Worm (Caenorhabditis elegans) whole organism, young adult: ENCODE measurements around the gene D1086.12.

ENCODE experiments used
- B0035.1 ChIP-seq: sonication (generic microtip); optimal IDR thresholded peaks from 2 replicates; lab custom pipeline; 2016; ENCODE audit warnings: missing genetic modification characterization, mild to moderate bottlenecking, missing compliant biosample characterization, missing genotype, missing genetic modification reagents
- C06A6.2 ChIP-seq: fragments of 200-800 bp; sonication (Bioruptor generic); conservative IDR thresholded peaks from 2 replicates; pipeline ENCODE4 v1.3.6; 2022; ENCODE audit warnings: missing genetic modification characterization, missing compliant biosample characterization
- D2030.7 ChIP-seq: fragments of 200-800 bp; sonication (Bioruptor generic); IDR thresholded peaks from 2 replicates; pipeline ENCODE4 v1.3.6; 2022; ENCODE audit warnings: missing genetic modification reagents, missing genetic modification characterization, missing compliant biosample characterization
- F10E7.11 ChIP-seq: sonication (generic microtip); optimal IDR thresholded peaks from 2 replicates; lab custom pipeline; 2017; ENCODE audit warnings: mild to moderate bottlenecking, missing genetic modification characterization, moderate library complexity, missing compliant biosample characterization
- F52B5.7 ChIP-seq: sonication (generic microtip); optimal IDR thresholded peaks from 2 replicates; lab custom pipeline; 2016; ENCODE audit warnings: mild to moderate bottlenecking, missing genetic modification characterization, missing compliant biosample characterization
- F57C9.4 ChIP-seq: sonication (generic microtip); optimal IDR thresholded peaks from 2 replicates; lab custom pipeline; 2017; ENCODE audit warnings: mild to moderate bottlenecking, missing genetic modification characterization, missing compliant biosample characterization
- T07F8.4 ChIP-seq: sonication (generic microtip); optimal IDR thresholded peaks from 2 replicates; lab custom pipeline; 2016; ENCODE audit warnings: mild to moderate bottlenecking, missing genetic modification characterization, moderate library complexity, missing compliant biosample characterization
- Y67H2A.10 ChIP-seq: fragments of 200-800 bp; sonication (Bioruptor generic); conservative IDR thresholded peaks from 2 replicates; pipeline ENCODE4 v1.3.6; 2022; ENCODE audit warnings: missing genetic modification reagents, missing genetic modification characterization, missing compliant biosample characterization
- ama-1 ChIP-seq, 3 experiments: fragments of 150-350 bp in 1 of 3; sonication (generic microtip) in 2 of 3; optimal IDR thresholded peaks; 2 replicates each; lab custom pipeline; 2014 to 2018; ENCODE audit warnings: missing biosample characterization in 2 of 3, missing genetic modification characterization in 2 of 3, missing genetic modification reagents in 2 of 3
- atf-7 ChIP-seq: sonication (generic microtip); optimal IDR thresholded peaks from 2 replicates; lab custom pipeline; 2017; ENCODE audit warnings: mild to moderate bottlenecking, missing genetic modification characterization, missing compliant biosample characterization
- bed-1 ChIP-seq: fragments of 200-800 bp; sonication (Bioruptor generic); IDR thresholded peaks from 2 replicates; pipeline ENCODE4 v1.3.6; 2022; ENCODE audit warnings: missing genetic modification reagents, missing genetic modification characterization, missing compliant biosample characterization
- bed-2 ChIP-seq: fragments of 200-800 bp; sonication (Bioruptor generic); IDR thresholded peaks from 2 replicates; pipeline ENCODE4 v1.3.6; 2022; ENCODE audit warnings: missing genetic modification reagents, missing genetic modification characterization, missing compliant biosample characterization
- ccch-3 ChIP-seq: fragments of 200-800 bp; sonication (Bioruptor generic); optimal IDR thresholded peaks from 2 replicates; lab custom pipeline; 2018; ENCODE audit warnings: mild to moderate bottlenecking, missing genetic modification characterization, missing compliant biosample characterization
- ceh-100 ChIP-seq: fragments of 200-800 bp; sonication (Bioruptor generic); IDR thresholded peaks from 2 replicates; pipeline ENCODE4 v1.3.6; 2022; ENCODE audit warnings: missing genetic modification reagents, missing genetic modification characterization, missing compliant biosample characterization
- ceh-40 ChIP-seq: fragments of 200-800 bp; sonication (Bioruptor generic); IDR thresholded peaks from 2 replicates; pipeline ENCODE4 v1.3.6; 2022; ENCODE audit warnings: missing genetic modification characterization, missing compliant biosample characterization
- chd-7 ChIP-seq: sonication (generic microtip); optimal IDR thresholded peaks from 2 replicates; lab custom pipeline; 2016; ENCODE audit warnings: mild to moderate bottlenecking, missing genetic modification characterization, moderate library complexity, missing compliant biosample characterization
- dox-1 ChIP-seq: fragments of 200-800 bp; sonication (Bioruptor generic); IDR thresholded peaks from 2 replicates; pipeline ENCODE4 v1.3.6; 2022; ENCODE audit warnings: missing genetic modification reagents, missing genetic modification characterization, missing compliant biosample characterization
- egl-18 ChIP-seq: fragments of 200-800 bp; sonication (Bioruptor generic); IDR thresholded peaks from 2 replicates; pipeline ENCODE4 v1.3.6; 2022; ENCODE audit warnings: missing genetic modification reagents, missing genetic modification characterization, missing compliant biosample characterization
- ekl-4 ChIP-seq: fragments of 200-800 bp; sonication (Bioruptor generic); IDR thresholded peaks from 2 replicates; pipeline ENCODE4 v1.3.6; 2022; ENCODE audit warnings: missing genetic modification reagents, missing genetic modification characterization, missing compliant biosample characterization
- gei-17 ChIP-seq: fragments of 200-800 bp; sonication (Bioruptor generic); optimal IDR thresholded peaks from 2 replicates; lab custom pipeline; 2018; ENCODE audit warnings: mild to moderate bottlenecking, missing genetic modification characterization, missing compliant biosample characterization
- hmg-1.2 ChIP-seq: fragments of 200-800 bp; sonication (Bioruptor generic); IDR thresholded peaks from 2 replicates; pipeline ENCODE4 v1.3.6; 2022; ENCODE audit warnings: missing genetic modification reagents, missing genetic modification characterization, missing compliant biosample characterization
- let-526 ChIP-seq: fragments of 200-800 bp; sonication (Bioruptor generic); IDR thresholded peaks from 2 replicates; pipeline ENCODE4 v1.3.6; 2022; ENCODE audit warnings: missing genetic modification reagents, missing genetic modification characterization, missing compliant biosample characterization
- lsl-1 ChIP-seq: fragments of 200-800 bp; sonication (Bioruptor generic); optimal IDR thresholded peaks from 2 replicates; lab custom pipeline; 2018; ENCODE audit warnings: mild to moderate bottlenecking, missing genetic modification characterization, moderate library complexity, missing compliant biosample characterization
- mcd-1 ChIP-seq: fragments of 200-800 bp; sonication (Bioruptor generic); IDR thresholded peaks from 2 replicates; pipeline ENCODE4 v1.3.6; 2022; ENCODE audit warnings: missing genetic modification reagents, missing genetic modification characterization, missing compliant biosample characterization
- nfyb-1 ChIP-seq: fragments of 200-800 bp; sonication (Bioruptor generic); IDR thresholded peaks from 2 replicates; pipeline ENCODE4 v1.3.6; 2022; ENCODE audit warnings: missing genetic modification reagents, missing genetic modification characterization, missing compliant biosample characterization
- nhr-120 ChIP-seq: fragments of 200-800 bp; sonication (Bioruptor generic); IDR thresholded peaks from 2 replicates; pipeline ENCODE4 v1.3.6; 2022; ENCODE audit warnings: missing genetic modification characterization, missing compliant biosample characterization
- nhr-90 ChIP-seq: sonication (generic microtip); optimal IDR thresholded peaks from 2 replicates; lab custom pipeline; 2016; ENCODE audit warnings: missing genotype, mild to moderate bottlenecking, missing genetic modification characterization, missing compliant biosample characterization
- rpc-1 ChIP-seq, 2 experiments: fragments of 150-350 bp in 1 of 2; sonication (generic microtip) in 1 of 2; optimal IDR thresholded peaks; 2 replicates each; lab custom pipeline; 2014 to 2018; ENCODE audit warnings: missing biosample characterization in 1 of 2, missing genetic modification characterization in 1 of 2, missing genetic modification reagents in 1 of 2, missing genotype in 1 of 2
- snpc-1.1 ChIP-seq: sonication (generic microtip); optimal IDR thresholded peaks from 2 replicates; lab custom pipeline; 2017; ENCODE audit warnings: missing genetic modification characterization, mild to moderate bottlenecking, missing compliant biosample characterization, antibody characterized with exemption, moderate library complexity, missing genotype, missing genetic modification reagents; ENCODE audit not compliant: insufficient read depth
- snpc-4 ChIP-seq, 5 experiments: fragments of 150-350 bp in 1 of 5; sonication (generic microtip) in 4 of 5; optimal IDR thresholded peaks; 2 replicates each; lab custom pipeline; 2014 to 2018; ENCODE audit warnings: missing genetic modification characterization in 5 of 5, missing biosample characterization in 3 of 5, antibody characterized with exemption in 2 of 5, mild to moderate bottlenecking in 2 of 5, missing compliant biosample characterization in 2 of 5, missing genotype in 2 of 5, moderate library complexity in 2 of 5, missing genetic modification reagents in 1 of 5
- somi-1 ChIP-seq: fragments of 200-800 bp; sonication (Bioruptor generic); optimal IDR thresholded peaks from 2 replicates; lab custom pipeline; 2018; ENCODE audit warnings: mild to moderate bottlenecking, missing genetic modification characterization, missing compliant biosample characterization
- sptf-2 ChIP-seq: fragments of 200-800 bp; sonication (Bioruptor generic); optimal IDR thresholded peaks from 2 replicates; lab custom pipeline; 2018; ENCODE audit warnings: mild to moderate bottlenecking, missing genetic modification characterization, missing compliant biosample characterization
- tbp1 ChIP-seq: fragments of 200-800 bp; sonication (Bioruptor generic); optimal IDR thresholded peaks from 2 replicates; lab custom pipeline; 2018; ENCODE audit warnings: mild to moderate bottlenecking, missing genetic modification characterization, missing compliant biosample characterization
- unc-130 ChIP-seq: sonication (generic microtip); optimal IDR thresholded peaks from 2 replicates; lab custom pipeline; 2016; ENCODE audit warnings: missing genetic modification reagents, missing genetic modification characterization, missing compliant biosample characterization
- xnd-1 ChIP-seq: sonication (generic microtip); optimal IDR thresholded peaks from 2 replicates; lab custom pipeline; 2016; ENCODE audit warnings: missing genotype, missing genetic modification reagents, missing genetic modification characterization, missing compliant biosample characterization
- ztf-26 ChIP-seq: sonication (generic microtip); optimal IDR thresholded peaks from 2 replicates; lab custom pipeline; 2017; ENCODE audit warnings: missing genetic modification characterization, missing compliant biosample characterization
- ztf-3 ChIP-seq: fragments of 200-800 bp; sonication (Bioruptor generic); optimal IDR thresholded peaks from 2 replicates; lab custom pipeline; 2018; ENCODE audit warnings: mild to moderate bottlenecking, missing genetic modification characterization, missing compliant biosample characterization

The D1086.12 gene

ce11 chrV:14094546-14094945 lies 6.4 kb upstream of the D1086.12 start:
- TF ChIP-seq let-526 (GFP tag; lab: Robert Waterston, UW), result no peak
- no peak for TF ChIP-seq snpc-4 (GFP tag; optimal IDR thresholded peaks at IDR 0.05; lab: Kevin White, UChicago)
- TF ChIP-seq snpc-4 (tag; optimal IDR thresholded peaks at IDR 0.05; lab: Kevin White, UChicago), result peak in 2 of 4 experiments; percentile 36 to 70
- TF ChIP-seq tbp1 (GFP tag; lab: Kevin White, UChicago), result peak; percentile 16
- no peak for TF ChIP-seq Y67H2A.10 (GFP tag; lab: Robert Waterston, UW)
- TF ChIP-seq ama-1 (optimal IDR thresholded peaks at IDR 0.05; lab: Kevin White, UChicago), result no peak
- no peak for TF ChIP-seq ama-1 (GFP tag; optimal IDR thresholded peaks at IDR 0.05; lab: Kevin White, UChicago)
- no peak for TF ChIP-seq lsl-1 (GFP tag; lab: Kevin White, UChicago)
- no peak for TF ChIP-seq bed-2
- no peak for TF ChIP-seq ztf-26 (tag; lab: Kevin White, UChicago)
- no peak for TF ChIP-seq F10E7.11 (tag; lab: Kevin White, UChicago)
- peak; percentile 24; the same call in 1 of the 2 replicates for TF ChIP-seq hmg-1.2 (GFP tag; lab: Robert Waterston, UW)
- no peak for TF ChIP-seq bed-1 (GFP tag; lab: Robert Waterston, UW)
- no peak for TF ChIP-seq F52B5.7
- TF ChIP-seq sptf-2 (GFP tag; lab: Kevin White, UChicago), result no peak
- TF ChIP-seq snpc-1.1 (tag; lab: Kevin White, UChicago), result peak; percentile 59
- TF ChIP-seq gei-17 (GFP tag; lab: Kevin White, UChicago), result no peak
- no peak for TF ChIP-seq nfyb-1 (GFP tag; lab: Robert Waterston, UW)
- TF ChIP-seq ekl-4, result no peak
- no peak for TF ChIP-seq xnd-1 (tag; lab: Kevin White, UChicago)
- no peak for TF ChIP-seq nhr-120
- no peak for TF ChIP-seq rpc-1 (optimal IDR thresholded peaks at IDR 0.05; lab: Kevin White, UChicago)
- no peak for TF ChIP-seq rpc-1 (tag; optimal IDR thresholded peaks at IDR 0.05; lab: Kevin White, UChicago)

- no peak for TF ChIP-seq F57C9.4 (tag; lab: Kevin White, UChicago)
- TF ChIP-seq nhr-90 (tag; lab: Kevin White, UChicago), result no peak
- TF ChIP-seq rpc-1 (optimal IDR thresholded peaks at IDR 0.05; lab: Kevin White, UChicago), result no peak
- TF ChIP-seq rpc-1 (tag; optimal IDR thresholded peaks at IDR 0.05; lab: Kevin White, UChicago), result no peak
- TF ChIP-seq ceh-40 (GFP tag; lab: Robert Waterston, UW), result no peak
- TF ChIP-seq ceh-100 (GFP tag; lab: Robert Waterston, UW), result no peak
- no peak for TF ChIP-seq unc-130
- TF ChIP-seq ztf-3 (GFP tag; lab: Kevin White, UChicago), result no peak
- TF ChIP-seq gei-17 (GFP tag; lab: Kevin White, UChicago), result no peak
- no peak for TF ChIP-seq B0035.1 (tag; lab: Kevin White, UChicago)
- TF ChIP-seq mcd-1 (GFP tag; lab: Robert Waterston, UW), result no peak
- no peak for TF ChIP-seq egl-18 (GFP tag; lab: Robert Waterston, UW)
- no peak for TF ChIP-seq atf-7
- no peak for TF ChIP-seq C06A6.2 (GFP tag; lab: Robert Waterston, UW)
- no peak for TF ChIP-seq ccch-3 (GFP tag; lab: Kevin White, UChicago)
- no peak for TF ChIP-seq chd-7 (tag; lab: Kevin White, UChicago)
- no peak for TF ChIP-seq somi-1 (GFP tag; lab: Kevin White, UChicago)
- no peak for TF ChIP-seq T07F8.4 (tag; lab: Kevin White, UChicago)
- TF ChIP-seq D2030.7 (GFP tag; lab: Robert Waterston, UW), result no peak
- no peak for TF ChIP-seq dox-1
Observed at ce11 chrV:14094953-14095352, 6.0 kb upstream of the D1086.12 start.
